Fruit fly (Drosophila melanogaster) whole organism, prepupa: ENCODE measurements around the gene CG15728.
A peak's percentile ranks its signal among the peaks of the same experiment; 100 is the strongest.

Experiments used
- CG10631 ChIP-seq: fragments of 200-800 bp; sonication (Bioruptor generic); optimal IDR thresholded peaks from 2 replicates; lab custom pipeline; 2016; ENCODE audit warnings: missing biosample characterization, missing genetic modification characterization
- CG10669 ChIP-seq: fragments of 200-800 bp; sonication (Bioruptor generic); optimal IDR thresholded peaks from 3 replicates; lab custom pipeline; 2018; ENCODE audit warnings: missing biosample characterization, mild to moderate bottlenecking, missing genetic modification characterization, moderate library complexity
- CG11762 ChIP-seq: fragments of 200-800 bp; sonication (Bioruptor generic); optimal IDR thresholded peaks from 3 replicates; lab custom pipeline; 2016; ENCODE audit warnings: missing biosample characterization, missing genetic modification characterization; ENCODE audit not compliant: insufficient read depth
- CG11902 ChIP-seq: fragments of 200-800 bp; sonication (Bioruptor generic); optimal IDR thresholded peaks from 3 replicates; lab custom pipeline; 2016; ENCODE audit warnings: missing biosample characterization, missing genetic modification characterization
- CG15336 ChIP-seq: fragments of 200-800 bp; sonication (Bioruptor generic); IDR thresholded peaks from 2 replicates; pipeline ENCODE4 v1.3.6; 2022; ENCODE audit warnings: missing biosample characterization, missing genetic modification characterization
- CG16779 ChIP-seq: fragments of 200-800 bp; sonication (Bioruptor generic); optimal IDR thresholded peaks from 3 replicates; lab custom pipeline; 2017; ENCODE audit warnings: missing biosample characterization, mild to moderate bottlenecking, missing genetic modification characterization
- CG3032 ChIP-seq: fragments of 200-800 bp; optimal IDR thresholded peaks from 2 replicates; lab custom pipeline; 2019; ENCODE audit warnings: missing biosample characterization, mild to moderate bottlenecking, missing genetic modification characterization, moderate library complexity
- CG31627 ChIP-seq: fragments of 200-800 bp; sonication (Bioruptor generic); optimal IDR thresholded peaks from 3 replicates; lab custom pipeline; 2016; ENCODE audit warnings: missing biosample characterization, missing genetic modification characterization
- CG32006 ChIP-seq: fragments of 200-800 bp; sonication (Bioruptor generic); optimal IDR thresholded peaks from 3 replicates; lab custom pipeline; 2017; ENCODE audit warnings: missing biosample characterization, mild to moderate bottlenecking, missing genetic modification characterization
- CG34406 ChIP-seq: fragments of 200-800 bp; sonication (Bioruptor generic); optimal IDR thresholded peaks from 3 replicates; lab custom pipeline; 2016; ENCODE audit warnings: missing biosample characterization, missing genetic modification characterization
- CG6163 ChIP-seq: fragments of 200-800 bp; sonication (Bioruptor generic); IDR thresholded peaks from 3 replicates; pipeline ENCODE4 v1.3.6; 2022; ENCODE audit warnings: missing biosample characterization, missing genetic modification characterization
- CG6276 ChIP-seq: fragments of 200-800 bp; sonication (Bioruptor generic); optimal IDR thresholded peaks from 2 replicates; lab custom pipeline; 2017; ENCODE audit warnings: missing biosample characterization, mild to moderate bottlenecking, missing genetic modification characterization
- CG6792 ChIP-seq: fragments of 200-800 bp; sonication (Bioruptor generic); optimal IDR thresholded peaks from 3 replicates; lab custom pipeline; 2016; ENCODE audit warnings: missing biosample characterization, missing genetic modification characterization
- CG7368 ChIP-seq: fragments of 200-800 bp; sonication (Bioruptor generic); optimal IDR thresholded peaks from 3 replicates; lab custom pipeline; 2016; ENCODE audit warnings: missing biosample characterization, missing genetic modification characterization
- CG8632 ChIP-seq: fragments of 200-800 bp; sonication (Bioruptor generic); optimal IDR thresholded peaks from 3 replicates; lab custom pipeline; 2016; ENCODE audit warnings: missing biosample characterization, missing genetic modification characterization
- Eip78C ChIP-seq: fragments of 200-800 bp; sonication (Bioruptor generic); peaks from one replicate; lab custom pipeline; 2016; ENCODE audit warnings: missing biosample characterization, missing genetic modification characterization
- Eip93F ChIP-seq: fragments of 200-800 bp; sonication (Bioruptor generic); optimal IDR thresholded peaks from 2 replicates; lab custom pipeline; 2016; ENCODE audit warnings: missing biosample characterization, mild to moderate bottlenecking, missing genetic modification characterization
- Ets96B ChIP-seq: fragments of 200-800 bp; optimal IDR thresholded peaks from 2 replicates; lab custom pipeline; 2019; ENCODE audit warnings: missing biosample characterization, mild to moderate bottlenecking, missing genetic modification characterization, moderate library complexity
- Hr38 ChIP-seq: sonication (Bioruptor generic); optimal IDR thresholded peaks from 2 replicates; lab custom pipeline; 2016; ENCODE audit warnings: missing biosample characterization, missing genetic modification characterization
- Hr39 ChIP-seq: fragments of 200-800 bp; sonication (Bioruptor generic); optimal IDR thresholded peaks from 2 replicates; lab custom pipeline; 2016; ENCODE audit warnings: missing biosample characterization, missing genetic modification characterization
- Hr4 ChIP-seq: fragments of 200-800 bp; sonication (Bioruptor generic); optimal IDR thresholded peaks from 3 replicates; lab custom pipeline; 2016; ENCODE audit warnings: missing biosample characterization, missing genetic modification characterization
- Lpt ChIP-seq: fragments of 200-800 bp; sonication (Bioruptor generic); optimal IDR thresholded peaks from 3 replicates; lab custom pipeline; 2016; ENCODE audit warnings: missing biosample characterization, missing genetic modification characterization
- Met ChIP-seq: fragments of 200-800 bp; sonication (Bioruptor generic); optimal IDR thresholded peaks from 3 replicates; lab custom pipeline; 2016; ENCODE audit warnings: missing biosample characterization, missing genetic modification characterization
- OdsH ChIP-seq: fragments of 200-800 bp; sonication (Bioruptor generic); optimal IDR thresholded peaks from 3 replicates; lab custom pipeline; 2016; ENCODE audit warnings: missing biosample characterization, missing genetic modification characterization
- Smox ChIP-seq: fragments of 200-800 bp; sonication (Bioruptor generic); optimal IDR thresholded peaks from 3 replicates; lab custom pipeline; 2016; ENCODE audit warnings: missing biosample characterization, missing genetic modification characterization
- Sox102F ChIP-seq: fragments of 200-800 bp; sonication (Bioruptor generic); optimal IDR thresholded peaks from 2 replicates; lab custom pipeline; 2016; ENCODE audit warnings: missing biosample characterization, mild to moderate bottlenecking, missing genetic modification characterization
- Sox15 ChIP-seq: fragments of 200-800 bp; sonication (Bioruptor generic); optimal IDR thresholded peaks from 3 replicates; lab custom pipeline; 2016; ENCODE audit warnings: missing biosample characterization, missing genetic modification characterization
- achi ChIP-seq: fragments of 200-800 bp; sonication (Bioruptor generic); optimal IDR thresholded peaks from 3 replicates; lab custom pipeline; 2016; ENCODE audit warnings: missing biosample characterization, missing genetic modification characterization
- cyc ChIP-seq: fragments of 200-800 bp; sonication (Bioruptor generic); optimal IDR thresholded peaks from 3 replicates; lab custom pipeline; 2016; ENCODE audit warnings: missing biosample characterization, missing genetic modification characterization
- eg ChIP-seq: fragments of 200-800 bp; sonication (Bioruptor generic); IDR thresholded peaks from 3 replicates; pipeline ENCODE4 v1.3.6; 2022; ENCODE audit warnings: missing biosample characterization, missing genetic modification characterization
- esn ChIP-seq: fragments of 200-800 bp; sonication (Bioruptor generic); optimal IDR thresholded peaks from 2 replicates; lab custom pipeline; 2016; ENCODE audit warnings: missing biosample characterization, mild to moderate bottlenecking, missing genetic modification characterization, moderate library complexity
- fd59A ChIP-seq: fragments of 200-800 bp; sonication (Bioruptor generic); optimal IDR thresholded peaks from 2 replicates; lab custom pipeline; 2017; ENCODE audit warnings: missing biosample characterization, mild to moderate bottlenecking, missing genetic modification characterization, missing genetic modification reagents
- net ChIP-seq: fragments of 200-800 bp; sonication (Bioruptor generic); optimal IDR thresholded peaks from 3 replicates; lab custom pipeline; 2016; ENCODE audit warnings: missing biosample characterization, missing genetic modification characterization
- pdm3 ChIP-seq: fragments of 200-800 bp; sonication (Bioruptor generic); optimal IDR thresholded peaks from 3 replicates; lab custom pipeline; 2016; ENCODE audit warnings: missing biosample characterization, missing genetic modification characterization
- salr ChIP-seq, 2 experiments: fragments of 200-800 bp; sonication (Bioruptor generic); optimal IDR thresholded peaks; 3 replicates each; lab custom pipeline; 2016 to 2018; ENCODE audit warnings: missing biosample characterization in 2 of 2, missing genetic modification characterization in 2 of 2, mild to moderate bottlenecking in 1 of 2
- ss ChIP-seq, 2 experiments: fragments of 200-800 bp; sonication (Bioruptor generic); optimal IDR thresholded peaks; 2 replicates in 1 of 2; 3 replicates in 1 of 2; lab custom pipeline; 2017 to 2018; ENCODE audit warnings: mild to moderate bottlenecking in 2 of 2, missing biosample characterization in 2 of 2, missing genetic modification characterization in 2 of 2, moderate library complexity in 1 of 2
- svp ChIP-seq: fragments of 200-800 bp; sonication (Bioruptor generic); peaks from one replicate; lab custom pipeline; 2016; ENCODE audit warnings: missing biosample characterization, missing genetic modification characterization
- topi ChIP-seq: fragments of 200-800 bp; sonication (Bioruptor generic); optimal IDR thresholded peaks from 3 replicates; lab custom pipeline; 2016; ENCODE audit warnings: missing biosample characterization, missing genetic modification characterization
- vri ChIP-seq: fragments of 200-800 bp; sonication (Bioruptor generic); optimal IDR thresholded peaks from 3 replicates; lab custom pipeline; 2016; ENCODE audit warnings: missing biosample characterization, mild to moderate bottlenecking, missing genetic modification characterization

CG15728 gene

dm6 chrX:12579506-12579999, 44.5 kb upstream of the CG15728 start (continued):
- TF ChIP-seq CG16779 (tag; lab: Kevin White, UChicago) (peak; percentile 94), CG6163 (GFP tag; lab: Robert Waterston, UW) (peak; percentile 93), Eip93F (GFP tag; lab: Kevin White, UChicago) (peak; percentile 93), net (GFP tag; lab: Kevin White, UChicago) (peak; percentile 98), CG11762 (GFP tag; lab: Kevin White, UChicago) (peak; percentile 99), Hr4 (GFP tag; lab: Kevin White, UChicago) (peak; percentile 98), CG10631 (peak; percentile 98), fd59A (GFP tag; lab: Kevin White, UChicago) (peak; percentile 97), CG31627 (GFP tag; lab: Kevin White, UChicago) (peak; percentile 99), pdm3 (peak; percentile 99), Hr38 (GFP tag; lab: Kevin White, UChicago) (peak; percentile 51), CG11902 (GFP tag; lab: Kevin White, UChicago) (peak; percentile 97), topi (peak; percentile 99), CG34406 (GFP tag; lab: Kevin White, UChicago) (peak; percentile 98), Sox102F (peak; percentile 99)

- TF ChIP-seq eg (GFP tag; lab: Robert Waterston, UW) (no peak), Sox102F (no peak), ss (GFP tag; optimal IDR thresholded peaks at IDR 0.05; lab: Kevin White, UChicago) (peak; percentile 22 to 65), vri (peak; percentile 86), CG6163 (GFP tag; lab: Robert Waterston, UW) (peak; percentile 73), Lpt (GFP tag; lab: Kevin White, UChicago) (no peak), Eip78C (GFP tag; lab: Kevin White, UChicago) (peak; percentile 13)
Measured at dm6 chrX:12580040-12580497, 44.0 kb upstream of the CG15728 start.

dm6 chrX:12580498-12581304, 43.4 kb upstream of the CG15728 start:
- TF ChIP-seq vri (peak; percentile 60), cyc (GFP tag; lab: Kevin White, UChicago) (no peak), Ets96B (tag; lab: Kevin White, UChicago) (no peak), CG6792 (GFP tag; lab: Kevin White, UChicago) (no peak), esn (peak; percentile 2), Hr4 (GFP tag; lab: Kevin White, UChicago) (peak; percentile 19), CG7368 (GFP tag; lab: Kevin White, UChicago) (no peak), salr (GFP tag; optimal IDR thresholded peaks at IDR 0.05; lab: Kevin White, UChicago) (no peak), CG31627 (GFP tag; lab: Kevin White, UChicago) (peak; percentile 0), CG34406 (GFP tag; lab: Kevin White, UChicago) (peak; percentile 16), CG3032 (tag; lab: Kevin White, UChicago) (no peak), CG11902 (GFP tag; lab: Kevin White, UChicago) (peak; percentile 14), CG32006 (GFP tag; lab: Kevin White, UChicago) (peak; percentile 51), Lpt (GFP tag; lab: Kevin White, UChicago) (no peak), CG10631 (peak; percentile 30), CG6163 (GFP tag; lab: Robert Waterston, UW) (0 out of 3 replicates have a peak, but pooled peaks have one; percentile 28), OdsH (GFP tag; lab: Kevin White, UChicago) (peak; percentile 19), CG10669 (peak; percentile 30), Smox (GFP tag; lab: Kevin White, UChicago) (no peak), achi (GFP tag; lab: Kevin White, UChicago) (peak; percentile 33), CG6276 (peak; percentile 26), CG15336 (GFP tag; lab: Robert Waterston, UW) (0 out of 2 replicates have a peak, but pooled peaks have one; percentile 33), CG16779 (tag; lab: Kevin White, UChicago) (no peak), CG8632 (GFP tag; lab: Kevin White, UChicago) (no peak), pdm3 (peak; percentile 22), Met (peak; percentile 4), Sox15 (no peak), svp (peak; percentile 98), Eip78C (GFP tag; lab: Kevin White, UChicago) (peak; percentile 79), Hr39 (GFP tag; lab: Kevin White, UChicago) (peak; percentile 35), Hr38 (GFP tag; lab: Kevin White, UChicago) (no peak)
